Fruit fly (Drosophila melanogaster) whole organism, prepupa: ENCODE measurements around the gene Polr3A.

Experiments
- CG11294 ChIP-seq: fragments of 200-800 bp; sonication (Bioruptor generic); IDR thresholded peaks from 2 replicates; pipeline ENCODE4 v1.3.6; 2022; ENCODE audit warnings: missing biosample characterization, missing genetic modification characterization
- CG11762 ChIP-seq: fragments of 200-800 bp; sonication (Bioruptor generic); optimal IDR thresholded peaks from 3 replicates; lab custom pipeline; 2016; ENCODE audit warnings: missing biosample characterization, missing genetic modification characterization; ENCODE audit not compliant: insufficient read depth
- CG32006 ChIP-seq: fragments of 200-800 bp; sonication (Bioruptor generic); optimal IDR thresholded peaks from 3 replicates; lab custom pipeline; 2017; ENCODE audit warnings: missing biosample characterization, mild to moderate bottlenecking, missing genetic modification characterization
- CG34406 ChIP-seq: fragments of 200-800 bp; sonication (Bioruptor generic); optimal IDR thresholded peaks from 3 replicates; lab custom pipeline; 2016; ENCODE audit warnings: missing biosample characterization, missing genetic modification characterization
- svp ChIP-seq: fragments of 200-800 bp; sonication (Bioruptor generic); peaks from one replicate; lab custom pipeline; 2016; ENCODE audit warnings: missing biosample characterization, missing genetic modification characterization

dm6 chrX:15740288-15740726 lies 22.4 kb upstream of the Polr3A start:
- TF ChIP-seq CG32006 (GFP tag; lab: Kevin White, UChicago): peak; percentile 53
- no peak for TF ChIP-seq CG11762 (GFP tag; lab: Kevin White, UChicago)
- peak; percentile 87 for TF ChIP-seq svp (GFP tag; lab: Kevin White, UChicago)
- peak; percentile 36 for TF ChIP-seq CG34406 (GFP tag; lab: Kevin White, UChicago)
- peak; percentile 15; the same call in 1 of the 2 replicates for TF ChIP-seq CG11294 (GFP tag; lab: Robert Waterston, UW)
